Worm (Caenorhabditis elegans) whole organism, L2 larva: ENCODE data around the gene cutl-12.

Experiments used
- C34F6.9 ChIP-seq: fragments of 150-350 bp; optimal IDR thresholded peaks from 2 replicates; lab custom pipeline; 2014; ENCODE audit warnings: missing biosample characterization, missing genetic modification characterization
- F13H6.1 ChIP-seq: sonication (generic microtip); optimal IDR thresholded peaks from 2 replicates; lab custom pipeline; 2016; ENCODE audit warnings: missing genetic modification characterization, missing compliant biosample characterization
- Y55F3AM.14 ChIP-seq: fragments of 200-800 bp; sonication (Bioruptor generic); optimal IDR thresholded peaks from 2 replicates; lab custom pipeline; 2018; ENCODE audit warnings: mild to moderate bottlenecking, missing genetic modification characterization, missing compliant biosample characterization
- ZK546.5 ChIP-seq: sonication (generic microtip); optimal IDR thresholded peaks from 2 replicates; lab custom pipeline; 2017; ENCODE audit warnings: missing biosample characterization, missing genetic modification characterization
- aly-2 ChIP-seq: fragments of 150-350 bp; optimal IDR thresholded peaks from 2 replicates; lab custom pipeline; 2014; ENCODE audit warnings: missing biosample characterization, missing genetic modification characterization
- ama-1 ChIP-seq: fragments of 150-350 bp; optimal IDR thresholded peaks from 2 replicates; lab custom pipeline; 2018; ENCODE audit warnings: inconsistent platforms
- ceh-82 ChIP-seq: fragments of 150-350 bp; optimal IDR thresholded peaks from 2 replicates; lab custom pipeline; 2014; ENCODE audit warnings: missing biosample characterization, missing genetic modification characterization
- crh-2 ChIP-seq: sonication (generic microtip); optimal IDR thresholded peaks from 2 replicates; lab custom pipeline; 2017; ENCODE audit warnings: missing biosample characterization, missing genetic modification characterization
- dmd-4 ChIP-seq: sonication (generic microtip); optimal IDR thresholded peaks from 2 replicates; lab custom pipeline; 2017; ENCODE audit warnings: missing biosample characterization, missing genetic modification characterization
- egl-27 ChIP-seq: sonication (generic microtip); optimal IDR thresholded peaks from 3 replicates; lab custom pipeline; 2017; ENCODE audit warnings: missing biosample characterization, missing genetic modification reagents, missing genetic modification characterization
- elt-1 ChIP-seq: fragments of 150-350 bp; optimal IDR thresholded peaks from 2 replicates; lab custom pipeline; 2014; ENCODE audit warnings: missing biosample characterization, missing genetic modification characterization
- fos-1 ChIP-seq: fragments of 150-350 bp; optimal IDR thresholded peaks from 2 replicates; lab custom pipeline; 2014; ENCODE audit warnings: missing biosample characterization, missing genetic modification characterization
- lin-13 ChIP-seq: fragments of 150-350 bp; optimal IDR thresholded peaks from 2 replicates; lab custom pipeline; 2014; ENCODE audit warnings: missing biosample characterization, missing genetic modification reagents, missing genetic modification characterization
- lin-39 ChIP-seq: fragments of 150-350 bp; optimal IDR thresholded peaks from 2 replicates; lab custom pipeline; 2014; ENCODE audit warnings: missing biosample characterization, missing genetic modification reagents, missing genetic modification characterization
- lsy-2 ChIP-seq, 2 experiments: fragments of 150-350 bp in 1 of 2; sonication (generic microtip) in 1 of 2; optimal IDR thresholded peaks; 2 replicates each; lab custom pipeline; 2014 to 2017; ENCODE audit warnings: missing biosample characterization in 2 of 2, missing genetic modification characterization in 2 of 2
- mab-5 ChIP-seq: fragments of 150-350 bp; optimal IDR thresholded peaks from 2 replicates; lab custom pipeline; 2014; ENCODE audit warnings: missing biosample characterization, missing genetic modification characterization
- mbf-1 ChIP-seq: sonication (generic microtip); optimal IDR thresholded peaks from 2 replicates; lab custom pipeline; 2017; ENCODE audit warnings: missing biosample characterization, missing genetic modification characterization
- mdl-1 ChIP-seq, 2 experiments: fragments of 150-350 bp in 1 of 2; sonication (generic microtip) in 1 of 2; optimal IDR thresholded peaks; 2 replicates each; lab custom pipeline; 2017; ENCODE audit warnings: missing biosample characterization in 2 of 2, missing genetic modification characterization in 2 of 2
- nhr-10 ChIP-seq: sonication (generic microtip); optimal IDR thresholded peaks from 2 replicates; lab custom pipeline; 2017; ENCODE audit warnings: missing biosample characterization, missing genetic modification characterization
- nhr-11 ChIP-seq: fragments of 150-350 bp; optimal IDR thresholded peaks from 2 replicates; lab custom pipeline; 2014; ENCODE audit warnings: missing biosample characterization, missing genetic modification characterization
- nhr-12 ChIP-seq: fragments of 150-350 bp; optimal IDR thresholded peaks from 2 replicates; lab custom pipeline; 2014; ENCODE audit warnings: missing biosample characterization, missing genetic modification characterization
- nhr-21 ChIP-seq: fragments of 150-350 bp; optimal IDR thresholded peaks from 2 replicates; lab custom pipeline; 2014; ENCODE audit warnings: missing biosample characterization, missing genetic modification characterization
- nhr-23 ChIP-seq: fragments of 150-350 bp; optimal IDR thresholded peaks from 2 replicates; lab custom pipeline; 2014; ENCODE audit warnings: missing biosample characterization, missing genetic modification reagents, missing genetic modification characterization
- nhr-237 ChIP-seq: fragments of 150-350 bp; optimal IDR thresholded peaks from 2 replicates; lab custom pipeline; 2014; ENCODE audit warnings: missing biosample characterization, missing genetic modification characterization
- nhr-25 ChIP-seq: fragments of 150-350 bp; sonication (generic microtip); optimal IDR thresholded peaks from 3 replicates; lab custom pipeline; 2014; ENCODE audit warnings: missing biosample characterization, missing genetic modification characterization
- nhr-77 ChIP-seq: fragments of 150-350 bp; optimal IDR thresholded peaks from 2 replicates; lab custom pipeline; 2014; ENCODE audit warnings: missing biosample characterization, missing genetic modification characterization
- sem-4 ChIP-seq: fragments of 150-350 bp; optimal IDR thresholded peaks from 2 replicates; lab custom pipeline; 2014; ENCODE audit warnings: missing biosample characterization, missing genetic modification reagents, missing genetic modification characterization
- skn-1 ChIP-seq: sonication (generic microtip); optimal IDR thresholded peaks from 2 replicates; lab custom pipeline; 2017; ENCODE audit warnings: missing biosample characterization, missing genetic modification characterization
- sma-3 ChIP-seq: sonication (generic microtip); optimal IDR thresholded peaks from 2 replicates; lab custom pipeline; 2016; ENCODE audit warnings: missing genetic modification reagents, missing genetic modification characterization, missing compliant biosample characterization
- sma-9 ChIP-seq, 2 experiments: fragments of 150-350 bp in 1 of 2; sonication (generic microtip) in 1 of 2; optimal IDR thresholded peaks; 2 replicates each; lab custom pipeline; 2014 to 2016; ENCODE audit warnings: missing genetic modification characterization in 2 of 2, mild to moderate bottlenecking in 1 of 2, missing biosample characterization in 1 of 2, missing compliant biosample characterization in 1 of 2, missing genetic modification reagents in 1 of 2, moderate library complexity in 1 of 2
- snpc-4 ChIP-seq: fragments of 150-350 bp; optimal IDR thresholded peaks from 2 replicates; lab custom pipeline; 2014; ENCODE audit warnings: missing biosample characterization, missing genetic modification characterization
- unc-55 ChIP-seq: fragments of 150-350 bp; sonication (generic microtip); optimal IDR thresholded peaks from 3 replicates; lab custom pipeline; 2014; ENCODE audit warnings: missing biosample characterization, missing genetic modification reagents, missing genetic modification characterization
- unc-62 ChIP-seq: fragments of 150-350 bp; optimal IDR thresholded peaks from 2 replicates; lab custom pipeline; 2014; ENCODE audit warnings: missing biosample characterization, missing genetic modification reagents, missing genetic modification characterization
- zag-1 ChIP-seq: fragments of 150-350 bp; optimal IDR thresholded peaks from 2 replicates; lab custom pipeline; 2014; ENCODE audit warnings: missing biosample characterization, missing genetic modification characterization
- ztf-4 ChIP-seq: fragments of 150-350 bp; optimal IDR thresholded peaks from 2 replicates; lab custom pipeline; 2014; ENCODE audit warnings: missing biosample characterization, missing genetic modification characterization

cutl-12 gene

DNA sequence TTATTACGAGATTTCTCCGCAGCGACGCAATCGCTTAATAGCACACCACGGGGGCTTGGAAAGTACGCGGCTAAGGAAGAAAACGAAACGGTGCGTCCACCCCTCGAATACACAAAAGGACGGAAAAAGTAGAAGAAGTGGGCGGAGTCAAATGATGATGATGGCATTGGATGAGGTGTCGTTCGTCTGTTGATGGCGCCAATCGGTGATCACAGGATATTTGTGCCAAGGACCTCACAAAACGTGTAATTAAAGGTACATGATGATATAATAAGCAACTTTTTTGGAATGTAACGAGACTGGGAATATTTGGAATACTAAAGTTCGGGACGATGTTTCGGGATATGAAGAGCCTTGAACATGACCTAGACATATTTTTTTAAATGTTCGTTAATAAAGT, at the start of gene cutl-12:
TSS of gene cutl-12 (minus strand) at position 101 of the 400 bp plus-strand sequence.
- TF ChIP-seq skn-1 (tag; lab: Kevin White, UChicago) (no peak), ama-1 (lab: Kevin White, UChicago) (no peak), egl-27 (tag; lab: Kevin White, UChicago) (no peak), snpc-4 (tag; lab: Kevin White, UChicago) (no peak), sma-9 (GFP tag; optimal IDR thresholded peaks at IDR 0.05; lab: Kevin White, UChicago) (no peak), sma-9 (tag; optimal IDR thresholded peaks at IDR 0.05; lab: Kevin White, UChicago) (no peak)

DNA sequence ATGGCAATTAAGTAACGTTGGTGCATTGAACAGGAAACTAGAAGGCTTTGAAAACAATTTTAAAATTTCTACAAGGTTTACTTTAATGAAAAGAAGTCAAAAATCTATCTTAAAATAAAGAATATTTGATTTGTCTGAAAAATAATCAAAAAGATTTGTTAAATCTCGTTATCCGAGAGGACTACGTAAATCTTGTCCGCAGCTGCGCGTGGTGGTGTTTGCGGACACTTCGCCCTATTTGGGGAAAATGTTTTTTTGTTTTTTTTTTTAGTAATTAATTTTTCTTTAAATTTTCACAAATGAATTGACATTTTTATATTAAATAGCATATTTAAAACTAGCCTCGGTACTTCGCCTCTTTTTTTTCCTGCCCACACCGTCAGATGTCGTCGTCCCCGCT, 49.6 kb upstream of the cutl-12 start:
- TF ChIP-seq snpc-4 (tag; lab: Kevin White, UChicago) (no peak), nhr-12 (tag; lab: Kevin White, UChicago) (no peak), nhr-11 (tag; lab: Kevin White, UChicago) (no peak), sma-9 (GFP tag; optimal IDR thresholded peaks at IDR 0.05; lab: Kevin White, UChicago) (peak; percentile 49), sma-9 (tag; optimal IDR thresholded peaks at IDR 0.05; lab: Kevin White, UChicago) (no peak), zag-1 (tag; lab: Kevin White, UChicago) (no peak), C34F6.9 (peak; percentile 84), lsy-2 (tag; optimal IDR thresholded peaks at IDR 0.05; lab: Kevin White, UChicago) (peak; percentile 38 to 79), unc-55 (peak; percentile 71), lin-39 (no peak), nhr-23 (tag; lab: Kevin White, UChicago) (no peak), crh-2 (tag; lab: Kevin White, UChicago) (peak; percentile 59), fos-1 (tag; lab: Kevin White, UChicago) (peak; percentile 14), lin-13 (GFP tag; lab: Kevin White, UChicago) (peak; percentile 72), nhr-10 (tag; lab: Kevin White, UChicago) (no peak), unc-62 (GFP tag; lab: Kevin White, UChicago) (no peak), ceh-82 (tag; lab: Kevin White, UChicago) (no peak)
- TF ChIP-seq, all 48 proteins: peak for 7

DNA sequence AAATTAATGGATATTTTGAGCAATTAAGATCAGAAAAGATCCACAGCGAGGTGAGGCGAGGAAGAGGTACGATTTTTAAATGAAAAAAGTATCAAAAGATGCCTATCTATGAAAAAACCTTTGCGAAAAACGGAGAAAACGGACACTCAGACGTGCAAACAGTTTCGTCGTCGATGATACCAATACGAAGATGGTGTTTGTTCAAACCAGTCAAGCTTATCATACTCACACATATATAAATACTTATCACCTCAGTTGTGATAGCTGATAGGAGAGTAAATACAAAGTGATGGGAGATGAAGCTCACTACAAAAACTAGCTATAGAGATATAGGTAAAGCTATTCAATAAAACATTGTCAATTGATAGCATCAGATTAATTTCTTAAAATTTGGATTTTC, 45.5 kb upstream of the cutl-12 start:
- peak; percentile 40 for TF ChIP-seq fos-1 (tag; lab: Kevin White, UChicago)
- no peak for TF ChIP-seq mdl-1 (tag; optimal IDR thresholded peaks at IDR 0.05; lab: Kevin White, UChicago)

DNA sequence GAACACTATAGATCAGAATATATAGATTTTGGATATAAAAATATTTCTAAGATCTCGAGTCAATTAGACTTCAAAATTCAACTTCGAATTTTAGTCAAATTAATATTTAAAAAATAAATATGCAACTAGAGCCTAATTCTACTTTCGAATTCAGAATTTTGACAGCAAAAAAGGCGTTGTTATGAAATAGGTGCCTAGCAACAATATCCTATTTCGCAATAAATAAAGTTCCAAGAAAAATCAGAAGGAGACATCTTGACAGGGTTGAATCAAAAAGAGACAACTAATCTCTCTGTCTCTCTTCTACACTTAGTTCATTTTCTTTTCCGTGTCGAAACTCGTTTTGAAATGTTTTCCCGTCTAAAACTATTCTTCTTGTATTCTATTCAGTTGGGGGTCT, 41.1 kb upstream of the cutl-12 start:
- no peak for TF ChIP-seq zag-1 (tag; lab: Kevin White, UChicago)
- TF ChIP-seq nhr-25 (tag; lab: Kevin White, UChicago), result peak; percentile 16

DNA sequence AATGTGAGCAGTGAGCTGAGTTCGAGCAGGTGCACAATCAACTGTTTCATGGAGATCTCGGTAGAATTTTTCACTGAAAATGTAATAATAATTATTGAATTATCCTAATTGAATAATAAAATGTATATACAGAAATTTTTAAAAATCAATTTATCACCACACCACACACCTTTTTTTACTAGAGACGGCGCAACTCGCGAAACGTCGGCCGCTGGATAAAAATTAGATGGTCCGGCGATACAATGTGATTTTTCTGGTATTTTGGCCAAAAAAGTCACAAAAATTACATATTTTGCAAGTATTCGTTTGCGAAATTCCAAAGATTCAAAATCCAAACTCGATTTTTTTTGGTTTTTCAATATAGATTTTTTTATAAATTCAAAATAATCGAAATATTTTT, 36.5 kb upstream of the cutl-12 start:
- TF ChIP-seq ZK546.5 (tag; lab: Kevin White, UChicago) (no peak), nhr-237 (tag; lab: Kevin White, UChicago) (no peak), F13H6.1 (no peak), nhr-21 (tag; lab: Kevin White, UChicago) (no peak), nhr-11 (tag; lab: Kevin White, UChicago) (no peak), snpc-4 (tag; lab: Kevin White, UChicago) (peak; percentile 35), sem-4 (tag; lab: Kevin White, UChicago) (no peak), zag-1 (tag; lab: Kevin White, UChicago) (no peak)

DNA sequence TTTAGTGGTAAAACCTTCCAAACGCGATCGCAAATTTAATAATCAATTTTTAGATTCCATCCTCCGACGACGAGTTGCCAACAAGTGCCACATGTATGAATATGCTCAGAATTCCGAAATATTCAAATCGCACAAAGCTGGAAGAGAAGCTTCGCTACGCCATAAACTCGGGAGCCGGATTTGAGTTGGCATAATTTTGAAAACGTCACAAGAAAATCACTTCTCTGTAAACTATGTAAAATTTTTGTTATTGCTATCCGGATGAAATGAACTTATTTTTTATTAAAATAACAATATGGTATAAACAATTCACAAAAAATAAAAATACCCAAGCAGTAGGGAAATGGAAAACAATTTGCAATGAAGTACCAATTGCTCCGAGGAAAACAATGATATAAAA, 34.6 kb upstream of the cutl-12 start:
- TF ChIP-seq sma-3, result no peak
- TF ChIP-seq sem-4 (tag; lab: Kevin White, UChicago), result no peak
- no peak for TF ChIP-seq aly-2
- no peak for TF ChIP-seq dmd-4 (tag; lab: Kevin White, UChicago)
- TF ChIP-seq nhr-10 (tag; lab: Kevin White, UChicago), result no peak
- TF ChIP-seq mdl-1 (tag; optimal IDR thresholded peaks at IDR 0.05; lab: Kevin White, UChicago), result no peak
- TF ChIP-seq elt-1 (tag; lab: Kevin White, UChicago), result no peak

DNA sequence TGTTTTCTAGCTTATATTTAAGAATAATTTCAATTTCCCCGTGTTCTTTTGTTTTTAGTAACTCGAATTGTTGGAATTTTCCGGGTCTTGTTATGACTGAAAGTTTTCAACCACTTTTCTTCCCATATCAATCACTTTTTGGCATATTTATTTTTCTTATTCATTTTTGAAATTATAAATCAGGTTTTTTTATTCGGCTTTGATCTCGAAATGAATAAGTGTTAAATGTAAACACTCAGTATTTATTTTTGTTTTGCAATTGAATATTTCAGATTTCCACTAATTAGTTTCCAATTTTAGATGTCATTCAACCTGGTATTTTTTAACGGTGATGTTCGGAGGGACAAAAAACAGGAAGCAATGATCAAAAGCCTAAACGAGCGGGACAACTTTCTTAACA, 30.2 kb upstream of the cutl-12 start, which contains the start of gene etc-1:
TSS of gene etc-1 (plus strand) at position 301 of the 400 bp plus-strand sequence.
- no peak for TF ChIP-seq snpc-4 (tag; lab: Kevin White, UChicago)
- no peak for TF ChIP-seq mbf-1 (tag; lab: Kevin White, UChicago)
- TF ChIP-seq F13H6.1, result no peak
- TF ChIP-seq Y55F3AM.14, result no peak
- no peak for TF ChIP-seq nhr-77
- no peak for TF ChIP-seq lin-39
- no peak for TF ChIP-seq aly-2
- no peak for TF ChIP-seq ztf-4 (tag; lab: Kevin White, UChicago)
- no peak for TF ChIP-seq mab-5
- no peak for TF ChIP-seq lsy-2 (tag; optimal IDR thresholded peaks at IDR 0.05; lab: Kevin White, UChicago)
- TF ChIP-seq ceh-82 (tag; lab: Kevin White, UChicago), result no peak
